Fruit fly (Drosophila melanogaster): ENCODE measurements around the gene mkg-p.

Gene mkg-p

DNA sequence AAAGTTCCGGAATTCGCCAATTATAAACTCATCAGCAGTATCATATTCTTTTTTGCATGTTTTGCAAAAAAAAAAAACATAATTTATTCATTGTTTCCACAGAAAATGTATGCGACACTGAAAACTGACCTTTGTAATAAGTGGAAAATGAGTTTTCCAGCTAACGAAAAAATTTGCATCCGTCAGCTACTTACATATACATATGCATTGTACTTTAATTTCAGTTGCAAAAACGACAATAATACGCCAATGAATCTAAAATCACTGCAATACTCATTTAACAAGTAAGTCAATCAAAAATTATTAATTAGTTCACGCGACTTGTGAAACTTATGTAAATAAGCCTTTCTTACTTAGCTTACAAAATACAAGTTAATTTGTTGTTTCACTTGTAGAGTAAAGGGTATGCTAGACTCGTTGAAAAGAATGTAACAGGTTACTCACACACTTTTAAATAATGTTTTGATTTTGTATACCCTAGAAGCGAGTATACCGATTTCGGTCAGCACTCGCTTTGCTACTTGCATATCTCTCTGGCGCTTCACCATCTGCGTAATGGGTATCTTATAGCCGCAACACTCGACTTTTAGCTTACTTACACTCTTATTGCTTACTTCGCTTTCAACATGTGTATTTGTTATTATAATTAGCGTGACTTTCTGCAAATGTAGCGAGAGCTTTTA lies 6.2 kb downstream of the mkg-p start (continued):
- TF ChIP-seq Lhr (GFP tag; optimal IDR thresholded peaks at IDR 0.05) (no peak), CG9609 (GFP tag; optimal IDR thresholded peaks at IDR 0.05) (no peak), az2 (GFP tag; optimal IDR thresholded peaks at IDR 0.05) (peak; percentile 33), lov (optimal IDR thresholded peaks at IDR 0.05) (no peak), lov (GFP tag; IDR thresholded peaks at IDR 0.05) (no peak), Ada2b (GFP tag; IDR thresholded peaks at IDR 0.05) (no peak), CG12942 (GFP tag; optimal IDR thresholded peaks at IDR 0.05) (no peak), kah (GFP tag; optimal IDR thresholded peaks at IDR 0.05) (no peak), CG10366 (GFP tag; IDR thresholded peaks at IDR 0.05) (peak; percentile 32; the same call in 1 of the 2 replicates), Bgb (GFP tag; IDR thresholded peaks at IDR 0.05; ENCODE audit: partially characterized antibody) (no peak), bcd (GFP tag; optimal IDR thresholded peaks at IDR 0.05) (no peak), Hmx (GFP tag; optimal IDR thresholded peaks at IDR 0.05) (no peak), CG1603 (tag; optimal IDR thresholded peaks at IDR 0.05) (peak; percentile 66), Scr (GFP tag; IDR thresholded peaks at IDR 0.05; ENCODE audit: partially characterized antibody) (no peak), Awh (GFP tag; IDR thresholded peaks at IDR 0.05) (no peak), CG12659 (GFP tag; optimal IDR thresholded peaks at IDR 0.05) (no peak), al (GFP tag; IDR thresholded peaks at IDR 0.05) (no peak), Adf1 (GFP tag; IDR thresholded peaks at IDR 0.05) (no peak), CG6272 (GFP tag; IDR thresholded peaks at IDR 0.05) (peak; percentile 31; the same call in 1 of the 2 replicates), chm (GFP tag; IDR thresholded peaks at IDR 0.05) (no peak), CG1602 (GFP tag; optimal IDR thresholded peaks at IDR 0.05) (no peak), CG11247 (GFP tag; IDR thresholded peaks at IDR 0.05) (no peak), CG7987 (GFP tag; optimal IDR thresholded peaks at IDR 0.05) (no peak), disco-r (GFP tag; optimal IDR thresholded peaks at IDR 0.05) (no peak), Dek (tag; optimal IDR thresholded peaks at IDR 0.05) (no peak), CG15479 (GFP tag; optimal IDR thresholded peaks at IDR 0.05) (no peak), Hmr (GFP tag; optimal IDR thresholded peaks at IDR 0.05) (no peak), Dll (GFP tag; IDR thresholded peaks at IDR 0.05; ENCODE audit: partially characterized antibody) (no peak), CG8944 (GFP tag; optimal IDR thresholded peaks at IDR 0.05) (peak; percentile 10), org-1 (GFP tag; optimal IDR thresholded peaks at IDR 0.05) (no peak), CG7357 (GFP tag; IDR thresholded peaks at IDR 0.05) (no peak), sim (GFP tag; IDR thresholded peaks at IDR 0.05) (no peak), CG1024 (GFP tag; IDR thresholded peaks at IDR 0.05) (no peak), mam (GFP tag; optimal IDR thresholded peaks at IDR 0.05) (peak; percentile 42), exex (tag; optimal IDR thresholded peaks at IDR 0.05) (no peak), CG7271 (tag; optimal IDR thresholded peaks at IDR 0.05) (no peak), CG9437 (GFP tag; optimal IDR thresholded peaks at IDR 0.05) (no peak), HLH3B (GFP tag; IDR thresholded peaks at IDR 0.05) (peak; percentile 17; the same call in 1 of the 2 replicates), CG3847 (GFP tag; IDR thresholded peaks at IDR 0.05) (0 out of 2 replicates have a peak, but pooled peaks have one; percentile 21), Abd-B (GFP tag; optimal IDR thresholded peaks at IDR 0.05) (no peak), Sox102F (GFP tag; optimal IDR thresholded peaks at IDR 0.05) (peak; percentile 58), PHDP (tag; optimal IDR thresholded peaks at IDR 0.05) (no peak), CG12236 (GFP tag; optimal IDR thresholded peaks at IDR 0.05) (no peak), CG2712 (tag; optimal IDR thresholded peaks at IDR 0.05) (peak; percentile 45), zfh1 (GFP tag; IDR thresholded peaks at IDR 0.05) (no peak), zen (tag; optimal IDR thresholded peaks at IDR 0.05) (peak; percentile 21), Gsc (GFP tag; IDR thresholded peaks at IDR 0.05) (no peak), crol (GFP tag; IDR thresholded peaks at IDR 0.05) (no peak), kay (GFP tag; optimal IDR thresholded peaks at IDR 0.05) (no peak), her (GFP tag; optimal IDR thresholded peaks at IDR 0.05) (no peak), D19B (GFP tag; optimal IDR thresholded peaks at IDR 0.05) (no peak)

Data from whole organism, embryonic.